Worm (Caenorhabditis elegans) whole organism, L3 larva: ENCODE results near the gene cyld-1.

Source experiments
- aly-2 ChIP-seq: fragments of 150-350 bp; optimal IDR thresholded peaks from 2 replicates; lab custom pipeline; 2014; ENCODE audit warnings: missing biosample characterization, missing genetic modification characterization
- ceh-82 ChIP-seq: fragments of 150-350 bp; optimal IDR thresholded peaks from 2 replicates; lab custom pipeline; 2014; ENCODE audit warnings: missing biosample characterization, missing genetic modification characterization
- elt-2 ChIP-seq: sonication (generic microtip); optimal IDR thresholded peaks from 2 replicates; lab custom pipeline; 2016; ENCODE audit warnings: missing genetic modification reagents, mild to moderate bottlenecking, missing genetic modification characterization, missing compliant biosample characterization
- elt-3 ChIP-seq, 3 experiments: fragments of 150-350 bp in 1 of 3; sonication (generic microtip) in 2 of 3; optimal IDR thresholded peaks; 2 replicates in 2 of 3; 4 replicates in 1 of 3; lab custom pipeline; 2014 to 2017; ENCODE audit warnings: missing biosample characterization in 3 of 3, missing genetic modification characterization in 3 of 3
- nhr-28 ChIP-seq: fragments of 150-350 bp; optimal IDR thresholded peaks from 2 replicates; lab custom pipeline; 2014; ENCODE audit warnings: missing biosample characterization, missing genetic modification characterization
- skn-1 ChIP-seq: fragments of 150-350 bp; optimal IDR thresholded peaks from 2 replicates; lab custom pipeline; 2014; ENCODE audit warnings: missing biosample characterization, missing genetic modification characterization
- unc-62 ChIP-seq: fragments of 150-350 bp; sonication (generic microtip); optimal IDR thresholded peaks from 4 replicates; lab custom pipeline; 2014; ENCODE audit warnings: missing biosample characterization, missing genetic modification reagents, missing genetic modification characterization
- ztf-11 ChIP-seq: fragments of 150-350 bp; optimal IDR thresholded peaks from 2 replicates; lab custom pipeline; 2014; ENCODE audit warnings: missing biosample characterization, missing genetic modification characterization
- ztf-4 ChIP-seq: fragments of 150-350 bp; optimal IDR thresholded peaks from 2 replicates; lab custom pipeline; 2014; ENCODE audit warnings: missing biosample characterization, missing genetic modification characterization

ce11 chrIII:9886323-9886722, 24.1 kb downstream of the cyld-1 start:
- TF ChIP-seq skn-1 (tag; lab: Kevin White, UChicago): no peak
- TF ChIP-seq nhr-28 (tag; lab: Kevin White, UChicago): no peak
- no peak for TF ChIP-seq ceh-82 (tag; lab: Kevin White, UChicago)
- no peak for TF ChIP-seq unc-62 (GFP tag; lab: Kevin White, UChicago)
- TF ChIP-seq aly-2 (tag; lab: Kevin White, UChicago): no peak
- TF ChIP-seq elt-3 (tag; optimal IDR thresholded peaks at IDR 0.05; lab: Kevin White, UChicago): no peak
- no peak for TF ChIP-seq ztf-11
- no peak for TF ChIP-seq ztf-4 (tag; lab: Kevin White, UChicago)
- TF ChIP-seq elt-2: no peak
